Worm (Caenorhabditis elegans): Measurements from ENCODE around the gene B0454.26.
A peak's percentile ranks its signal among the peaks of the same experiment; 100 is the strongest.

Gene B0454.26

ce11 chrII:3055531-3055930 lies 17.2 kb upstream of the B0454.26 start (continued):
- TF ChIP-seq unc-3 (GFP tag; conservative IDR thresholded peaks at IDR 0.05) (no peak), unc-3 (tag; optimal IDR thresholded peaks at IDR 0.05) (no peak), ceh-6 (GFP tag; optimal IDR thresholded peaks at IDR 0.05) (no peak), ceh-24 (tag; optimal IDR thresholded peaks at IDR 0.05) (no peak), rnt-1 (tag; optimal IDR thresholded peaks at IDR 0.05) (no peak), che-1 (tag; optimal IDR thresholded peaks at IDR 0.05) (no peak), unc-55 (GFP tag; optimal IDR thresholded peaks at IDR 0.05) (no peak), ceh-18 (tag; optimal IDR thresholded peaks at IDR 0.05) (peak; percentile 16), ceh-9 (tag; optimal IDR thresholded peaks at IDR 0.05) (no peak), K02D7.2 (tag; optimal IDR thresholded peaks at IDR 0.05) (no peak), eyg-1 (tag; optimal IDR thresholded peaks at IDR 0.05) (no peak), ceh-31 (tag; optimal IDR thresholded peaks at IDR 0.05) (peak; percentile 53), ceh-14 (tag; optimal IDR thresholded peaks at IDR 0.05) (peak; percentile 66), dmd-4 (tag; optimal IDR thresholded peaks at IDR 0.05; ENCODE audit: borderline replicate concordance) (no peak), F13H6.1 (tag; optimal IDR thresholded peaks at IDR 0.05) (no peak), C08G9.2 (tag; optimal IDR thresholded peaks at IDR 0.05) (peak; percentile 46), pag-3 (tag; optimal IDR thresholded peaks at IDR 0.05; ENCODE audit: borderline replicate concordance) (no peak), ahr-1 (tag; optimal IDR thresholded peaks at IDR 0.05) (no peak), madf-2 (tag; optimal IDR thresholded peaks at IDR 0.05) (no peak), pha-4 (tag; optimal IDR thresholded peaks at IDR 0.05) (no peak), fax-1 (tag; optimal IDR thresholded peaks at IDR 0.05) (no peak), ets-4 (tag; optimal IDR thresholded peaks at IDR 0.05) (no peak), ref-2 (tag; optimal IDR thresholded peaks at IDR 0.05) (peak; percentile 53), ceh-30 (tag; optimal IDR thresholded peaks at IDR 0.05) (no peak), hlh-6 (tag; optimal IDR thresholded peaks at IDR 0.05) (no peak), fkh-6 (tag; optimal IDR thresholded peaks at IDR 0.05) (peak; percentile 48), hlh-30 (tag; optimal IDR thresholded peaks at IDR 0.05; ENCODE audit: insufficient read depth) (peak; percentile 67), pat-9 (tag; optimal IDR thresholded peaks at IDR 0.05) (no peak), nhr-11 (tag; optimal IDR thresholded peaks at IDR 0.05) (no peak), tbx-2 (tag; optimal IDR thresholded peaks at IDR 0.05) (peak; percentile 60), hlh-13 (GFP tag; optimal IDR thresholded peaks at IDR 0.05) (no peak), nhr-232 (tag; optimal IDR thresholded peaks at IDR 0.05) (peak; percentile 24), dve-1 (tag; optimal IDR thresholded peaks at IDR 0.05) (no peak)

- TF ChIP-seq ceh-34 (tag; optimal IDR thresholded peaks at IDR 0.05), result peak; percentile 55
- TF ChIP-seq hlh-15 (tag; optimal IDR thresholded peaks at IDR 0.05), result no peak
- no peak for TF ChIP-seq fax-1 (tag; optimal IDR thresholded peaks at IDR 0.05)
- TF ChIP-seq ceh-14 (tag; optimal IDR thresholded peaks at IDR 0.05), result no peak
- TF ChIP-seq ets-4 (tag; optimal IDR thresholded peaks at IDR 0.05), result no peak
- TF ChIP-seq eyg-1 (tag; optimal IDR thresholded peaks at IDR 0.05), result no peak
- no peak for TF ChIP-seq C08G9.2 (tag; optimal IDR thresholded peaks at IDR 0.05)
- no peak for TF ChIP-seq lin-11 (tag; optimal IDR thresholded peaks at IDR 0.05)
- TF ChIP-seq rnt-1 (tag; optimal IDR thresholded peaks at IDR 0.05), result no peak
- peak; percentile 72 for TF ChIP-seq nfya-1 (tag; optimal IDR thresholded peaks at IDR 0.05)
- TF ChIP-seq unc-55 (GFP tag; optimal IDR thresholded peaks at IDR 0.05), result no peak
- no peak for TF ChIP-seq sox-2 (GFP tag; IDR thresholded peaks at IDR 0.05)
- no peak for TF ChIP-seq ceh-48 (tag; optimal IDR thresholded peaks at IDR 0.05)
- no peak for TF ChIP-seq elt-2 (tag; optimal IDR thresholded peaks at IDR 0.05)
- TF ChIP-seq ceh-19 (GFP tag; optimal IDR thresholded peaks at IDR 0.05), result no peak
- TF ChIP-seq ceh-31 (tag; optimal IDR thresholded peaks at IDR 0.05), result peak; percentile 31
- TF ChIP-seq ceh-2 (tag; optimal IDR thresholded peaks at IDR 0.05), result peak; percentile 11
- peak; percentile 23 for TF ChIP-seq ref-2 (tag; optimal IDR thresholded peaks at IDR 0.05)
- TF ChIP-seq dve-1 (tag; optimal IDR thresholded peaks at IDR 0.05), result no peak
- TF ChIP-seq che-1 (tag; optimal IDR thresholded peaks at IDR 0.05), result no peak
- TF ChIP-seq tbx-2 (tag; optimal IDR thresholded peaks at IDR 0.05), result peak; percentile 22
- TF ChIP-seq elt-4 (tag; optimal IDR thresholded peaks at IDR 0.05), result no peak
- no peak for TF ChIP-seq sdc-2 (tag; optimal IDR thresholded peaks at IDR 0.05)
- TF ChIP-seq tbx-7 (tag; optimal IDR thresholded peaks at IDR 0.05), result no peak
- TF ChIP-seq hlh-13 (GFP tag; optimal IDR thresholded peaks at IDR 0.05), result no peak
- no peak for TF ChIP-seq C38D4.7 (GFP tag; optimal IDR thresholded peaks at IDR 0.05)
- no peak for TF ChIP-seq pag-3 (tag; optimal IDR thresholded peaks at IDR 0.05; ENCODE audit: borderline replicate concordance)
- TF ChIP-seq dmd-4 (tag; optimal IDR thresholded peaks at IDR 0.05; ENCODE audit: borderline replicate concordance), result no peak
- TF ChIP-seq hlh-6 (tag; optimal IDR thresholded peaks at IDR 0.05), result peak; percentile 6
- TF ChIP-seq fkh-10 (GFP tag; optimal IDR thresholded peaks at IDR 0.05), result no peak
Measured at ce11 chrII:3054622-3055021, 16.3 kb upstream of the B0454.26 start.
